Worm (Caenorhabditis elegans): ENCODE data around the gene F55G1.6.

ce11 chrIV:7520258-7520657, 46.9 kb downstream of the F55G1.6 start:
- no peak for TF ChIP-seq lin-14 (GFP tag; optimal IDR thresholded peaks at IDR 0.05)
- TF ChIP-seq ztf-11 (tag; optimal IDR thresholded peaks at IDR 0.05), result no peak
- TF ChIP-seq aly-2 (tag; optimal IDR thresholded peaks at IDR 0.05), result no peak
- TF ChIP-seq nhr-11 (tag; optimal IDR thresholded peaks at IDR 0.05), result no peak
- no peak for TF ChIP-seq unc-30 (tag; optimal IDR thresholded peaks at IDR 0.05)
- TF ChIP-seq blmp-1 (tag; optimal IDR thresholded peaks at IDR 0.05), result no peak
- TF ChIP-seq mdl-1 (tag; optimal IDR thresholded peaks at IDR 0.05), result no peak
- TF ChIP-seq efl-3 (GFP tag; optimal IDR thresholded peaks at IDR 0.05), result no peak
- TF ChIP-seq lin-39 (tag; optimal IDR thresholded peaks at IDR 0.05), result no peak

All from whole organism, L1 larva.